Fruit fly (Drosophila melanogaster): ENCODE data around the gene CG42404.

DNA sequence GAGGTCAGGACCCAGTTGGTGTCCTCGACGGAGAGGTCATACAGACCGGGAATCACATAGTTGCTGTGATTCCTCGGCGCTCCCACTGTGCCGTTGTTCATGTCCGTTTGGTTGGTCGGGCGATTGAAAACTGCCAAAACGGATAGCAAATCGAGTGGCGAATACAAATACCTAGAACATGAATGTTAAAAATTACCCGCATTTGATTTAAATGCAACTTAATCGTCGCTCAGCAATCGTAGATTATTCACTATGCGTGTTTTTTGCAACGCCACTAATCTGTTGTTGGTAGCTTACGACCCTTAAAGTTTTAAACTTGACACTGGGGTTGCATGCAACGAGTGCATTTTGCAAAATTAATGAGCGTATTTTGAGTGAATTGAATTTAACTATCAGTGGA is 857 bp upstream of the CG42404 start, which contains the start of gene Amt:
- TF ChIP-seq h (optimal IDR thresholded peaks at IDR 0.05) (no peak), insv (optimal IDR thresholded peaks at IDR 0.05) (no peak), psq (optimal IDR thresholded peaks at IDR 0.05) (no peak)
